Fruit fly (Drosophila melanogaster): ENCODE data around the gene per.

The per gene

DNA sequence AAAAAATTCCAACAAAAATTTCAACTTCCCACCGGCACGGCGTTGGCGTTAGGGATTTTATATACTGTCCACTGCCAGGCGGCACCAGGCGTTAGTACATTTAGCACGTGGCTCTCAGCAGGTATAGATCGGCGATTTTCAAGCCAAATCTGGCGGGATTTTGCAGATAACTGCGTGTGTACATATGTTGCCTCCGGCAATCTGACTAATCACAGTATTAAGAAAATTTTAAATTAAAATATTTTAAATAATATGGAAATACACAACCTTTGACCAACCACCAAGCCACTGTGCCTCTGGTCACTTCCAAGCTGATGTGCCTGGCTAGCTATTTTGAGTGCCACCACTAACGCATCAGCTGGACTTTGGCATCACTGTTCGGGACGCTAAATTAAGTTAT lies 46.7 kb downstream of the per start, which contains the start of the genes ttm50 and CG2712 (continued):
- TF ChIP-seq Hey (tag; optimal IDR thresholded peaks at IDR 0.05), result no peak
- TF ChIP-seq lilli (GFP tag; optimal IDR thresholded peaks at IDR 0.05), result peak; percentile 57
- TF ChIP-seq CG9817 (tag; optimal IDR thresholded peaks at IDR 0.05), result peak; percentile 66
- peak; percentile 62; the same call in 1 of the 3 replicates for TF ChIP-seq CG11093 (GFP tag; IDR thresholded peaks at IDR 0.05)
- TF ChIP-seq CG18619 (GFP tag; optimal IDR thresholded peaks at IDR 0.05), result no peak
- TF ChIP-seq CG31388 (GFP tag; optimal IDR thresholded peaks at IDR 0.05), result no peak
- TF ChIP-seq CG18011 (GFP tag; optimal IDR thresholded peaks at IDR 0.05), result no peak
- TF ChIP-seq lbe (GFP tag; optimal IDR thresholded peaks at IDR 0.05), result peak; percentile 13
- TF ChIP-seq CG8478 (optimal IDR thresholded peaks at IDR 0.05), result no peak
- TF ChIP-seq Med (GFP tag), result peak; percentile 62
- TF ChIP-seq danr (GFP tag; IDR thresholded peaks at IDR 0.05), result 0 out of 2 replicates have a peak, but pooled peaks have one; percentile 47
- TF ChIP-seq Kr (GFP tag; optimal IDR thresholded peaks at IDR 0.05), result no peak
- TF ChIP-seq pum (GFP tag; optimal IDR thresholded peaks at IDR 0.05), result no peak
- no peak for TF ChIP-seq sens-2 (GFP tag; IDR thresholded peaks at IDR 0.05)
- TF ChIP-seq onecut (GFP tag; IDR thresholded peaks at IDR 0.05), result no peak
- TF ChIP-seq Taf1 (GFP tag; IDR thresholded peaks at IDR 0.05), result 0 out of 2 replicates have a peak, but pooled peaks have one; percentile 11
- TF ChIP-seq CG18262 (tag; optimal IDR thresholded peaks at IDR 0.05), result no peak
- no peak for TF ChIP-seq crol (GFP tag; IDR thresholded peaks at IDR 0.05)
- TF ChIP-seq lov (optimal IDR thresholded peaks at IDR 0.05), result no peak
- no peak for TF ChIP-seq lov (GFP tag; IDR thresholded peaks at IDR 0.05)
- TF ChIP-seq dati (GFP tag; IDR thresholded peaks at IDR 0.05), result no peak
- no peak for TF ChIP-seq CG3726 (GFP tag; IDR thresholded peaks at IDR 0.05)
- TF ChIP-seq usp (GFP tag; optimal IDR thresholded peaks at IDR 0.05), result no peak
- no peak for TF ChIP-seq Eip74EF (GFP tag; optimal IDR thresholded peaks at IDR 0.05)
- TF ChIP-seq CG9727 (GFP tag; optimal IDR thresholded peaks at IDR 0.05), result peak; percentile 70
- TF ChIP-seq oc (tag; optimal IDR thresholded peaks at IDR 0.05), result no peak
- peak; percentile 36 for TF ChIP-seq nerfin-1 (tag; optimal IDR thresholded peaks at IDR 0.05)
- no peak for TF ChIP-seq CG8388 (GFP tag; optimal IDR thresholded peaks at IDR 0.05)
- TF ChIP-seq NK7.1 (GFP tag; optimal IDR thresholded peaks at IDR 0.05), result no peak
- TF ChIP-seq ro (GFP tag; IDR thresholded peaks at IDR 0.05), result no peak
- TF ChIP-seq Optix (GFP tag; IDR thresholded peaks at IDR 0.05), result peak; percentile 31; the same call in 1 of the 3 replicates
- no peak for TF ChIP-seq CG11723 (GFP tag; optimal IDR thresholded peaks at IDR 0.05)
- no peak for TF ChIP-seq sima (GFP tag; optimal IDR thresholded peaks at IDR 0.05)
- TF ChIP-seq D (optimal IDR thresholded peaks at IDR 0.05), result no peak
- TF ChIP-seq D (GFP tag; optimal IDR thresholded peaks at IDR 0.05), result no peak
- no peak for TF ChIP-seq CG12744 (GFP tag; optimal IDR thresholded peaks at IDR 0.05)
- TF ChIP-seq CG12071 (GFP tag; optimal IDR thresholded peaks at IDR 0.05), result no peak
- no peak for TF ChIP-seq ab (GFP tag; optimal IDR thresholded peaks at IDR 0.05)
- TF ChIP-seq CG8924 (tag; optimal IDR thresholded peaks at IDR 0.05), result peak; percentile 74
- TF ChIP-seq al (GFP tag; IDR thresholded peaks at IDR 0.05), result peak; percentile 60
- peak; percentile 12 for TF ChIP-seq Dp (GFP tag; optimal IDR thresholded peaks at IDR 0.05)
- peak; percentile 29; the same call in 1 of the 2 replicates for TF ChIP-seq ranshi (GFP tag; IDR thresholded peaks at IDR 0.05)
- no peak for TF ChIP-seq Bdp1 (GFP tag; optimal IDR thresholded peaks at IDR 0.05)
- TF ChIP-seq CG17568 (GFP tag; optimal IDR thresholded peaks at IDR 0.05), result no peak
- no peak for TF ChIP-seq CG3838 (GFP tag; optimal IDR thresholded peaks at IDR 0.05)
- TF ChIP-seq CG15073 (GFP tag; optimal IDR thresholded peaks at IDR 0.05), result no peak
- no peak for TF ChIP-seq stc (GFP tag; IDR thresholded peaks at IDR 0.05)
- no peak for TF ChIP-seq CG1529 (GFP tag; optimal IDR thresholded peaks at IDR 0.05)
- TF ChIP-seq p53 (GFP tag; optimal IDR thresholded peaks at IDR 0.05), result no peak
- peak; percentile 67 for TF ChIP-seq trem (tag; optimal IDR thresholded peaks at IDR 0.05)
- no peak for TF ChIP-seq CG12769 (tag; optimal IDR thresholded peaks at IDR 0.05)
- TF ChIP-seq Lpt (GFP tag; optimal IDR thresholded peaks at IDR 0.05), result no peak
- TF ChIP-seq aop (GFP tag; IDR thresholded peaks at IDR 0.05), result no peak
- TF ChIP-seq kay (GFP tag; optimal IDR thresholded peaks at IDR 0.05), result no peak

Data from whole organism, embryonic.